Worm (Caenorhabditis elegans): Measurements from ENCODE around the gene spp-8.

Gene spp-8

ce11 chrIV:8498773-8499360 lies 17.4 kb downstream of the spp-8 start, which contains the start of the genes acdh-13 and mesp-1 (continued):
- TF ChIP-seq elt-2 (tag; optimal IDR thresholded peaks at IDR 0.05): peak; percentile 20
- no peak for TF ChIP-seq zip-4 (GFP tag; optimal IDR thresholded peaks at IDR 0.05)
- TF ChIP-seq mab-9 (GFP tag; IDR thresholded peaks at IDR 0.05): no peak
- no peak for TF ChIP-seq nhr-237 (tag; optimal IDR thresholded peaks at IDR 0.05)
- peak; percentile 62 for TF ChIP-seq nhr-85 (tag)
- TF ChIP-seq mef-2 (tag; optimal IDR thresholded peaks at IDR 0.05): no peak
- TF ChIP-seq pag-3 (tag; optimal IDR thresholded peaks at IDR 0.05; ENCODE audit: borderline replicate concordance, insufficient read depth): no peak
- no peak for TF ChIP-seq ama-1 (optimal IDR thresholded peaks at IDR 0.05)
- TF ChIP-seq nhr-20 (tag; optimal IDR thresholded peaks at IDR 0.05): peak; percentile 53
- TF ChIP-seq jun-1 (tag; optimal IDR thresholded peaks at IDR 0.05): no peak
- no peak for TF ChIP-seq C04F5.9 (tag; optimal IDR thresholded peaks at IDR 0.05)
- no peak for TF ChIP-seq unc-98 (GFP tag; IDR thresholded peaks at IDR 0.05)
- no peak for TF ChIP-seq vab-15 (tag; optimal IDR thresholded peaks at IDR 0.05)
- no peak for TF ChIP-seq Y116A8C.19 (tag; optimal IDR thresholded peaks at IDR 0.05; ENCODE audit: borderline replicate concordance)
- peak; percentile 10 for TF ChIP-seq C16A3.4 (tag; optimal IDR thresholded peaks at IDR 0.05)
- peak; percentile 70 for TF ChIP-seq nhr-47 (tag; optimal IDR thresholded peaks at IDR 0.05)
- peak; percentile 84 for TF ChIP-seq ceh-90 (tag; optimal IDR thresholded peaks at IDR 0.05)
- TF ChIP-seq dsc-1 (tag; optimal IDR thresholded peaks at IDR 0.05): peak; percentile 46
- no peak for TF ChIP-seq nhr-12 (tag; optimal IDR thresholded peaks at IDR 0.05)
- TF ChIP-seq sup-37 (GFP tag; optimal IDR thresholded peaks at IDR 0.05): no peak
- no peak for TF ChIP-seq C34B4.2 (tag; optimal IDR thresholded peaks at IDR 0.05)
- TF ChIP-seq aha-1 (tag; optimal IDR thresholded peaks at IDR 0.05): no peak
- TF ChIP-seq fkh-10 (GFP tag; optimal IDR thresholded peaks at IDR 0.05): no peak
- TF ChIP-seq dpl-1 (GFP tag; optimal IDR thresholded peaks at IDR 0.05): peak; percentile 88 to 93 (median 91)
- peak; percentile 29 for TF ChIP-seq fkh-8 (tag; optimal IDR thresholded peaks at IDR 0.05)
- peak; percentile 16 for TF ChIP-seq blmp-1 (tag; optimal IDR thresholded peaks at IDR 0.05)
- no peak for TF ChIP-seq tlp-1 (tag; optimal IDR thresholded peaks at IDR 0.05)
- TF ChIP-seq ceh-63 (GFP tag; optimal IDR thresholded peaks at IDR 0.05): no peak
- no peak for TF ChIP-seq zag-1 (tag; optimal IDR thresholded peaks at IDR 0.05)
- TF ChIP-seq hpl-2 (GFP tag; optimal IDR thresholded peaks at IDR 0.05): no peak
- TF ChIP-seq efl-3 (GFP tag; optimal IDR thresholded peaks at IDR 0.05): no peak
- peak; percentile 67 for TF ChIP-seq nhr-71 (tag; optimal IDR thresholded peaks at IDR 0.05)
- no peak for TF ChIP-seq ceh-8 (GFP tag; optimal IDR thresholded peaks at IDR 0.05)
- TF ChIP-seq mep-1 (tag; optimal IDR thresholded peaks at IDR 0.05): peak; percentile 39
- peak; percentile 35 for TF ChIP-seq xbp-1 (tag; optimal IDR thresholded peaks at IDR 0.05)
- TF ChIP-seq alr-1 (tag; optimal IDR thresholded peaks at IDR 0.05; ENCODE audit: borderline replicate concordance): no peak
- TF ChIP-seq sptf-1 (tag; optimal IDR thresholded peaks at IDR 0.05): no peak
- peak; percentile 3 for TF ChIP-seq lin-13 (GFP tag; optimal IDR thresholded peaks at IDR 0.05)
- TF ChIP-seq hlh-4 (tag; optimal IDR thresholded peaks at IDR 0.05): no peak
- TF ChIP-seq nhr-77 (tag; optimal IDR thresholded peaks at IDR 0.05): no peak
- TF ChIP-seq unc-62 (GFP tag; optimal IDR thresholded peaks at IDR 0.05): no peak
- peak; percentile 19 for TF ChIP-seq sox-4 (tag; optimal IDR thresholded peaks at IDR 0.05)
- no peak for TF ChIP-seq egl-27 (tag; optimal IDR thresholded peaks at IDR 0.05)
- no peak for TF ChIP-seq lin-15B (tag; optimal IDR thresholded peaks at IDR 0.05)
- TF ChIP-seq unc-130 (tag; optimal IDR thresholded peaks at IDR 0.05): no peak
- TF ChIP-seq snu-23 (GFP tag; optimal IDR thresholded peaks at IDR 0.05): peak; percentile 64
- no peak for TF ChIP-seq pqm-1 (tag; optimal IDR thresholded peaks at IDR 0.05)
- no peak for TF ChIP-seq nhr-84 (tag; optimal IDR thresholded peaks at IDR 0.05)
- TF ChIP-seq elt-3 (tag; optimal IDR thresholded peaks at IDR 0.05): peak in 1 of 6 experiments; percentile 27
- TF ChIP-seq ces-1 (GFP tag; optimal IDR thresholded peaks at IDR 0.05): no peak
- TF ChIP-seq lsy-2 (tag; optimal IDR thresholded peaks at IDR 0.05): peak; percentile 43 to 66

Measured in whole organism, L1 larva.